Fruit fly (Drosophila melanogaster) whole organism, embryonic: ENCODE data around the gene CG31176.
A peak's percentile ranks its signal among the peaks of the same experiment; 100 is the strongest.

Experiments
- Atf-2 ChIP-seq: fragments of 200-800 bp; sonication (Bioruptor generic); optimal IDR thresholded peaks from 2 replicates; lab custom pipeline; 2016; ENCODE audit warnings: missing biosample characterization, missing genetic modification characterization
- BEAF-32 ChIP-seq: fragments of 200-800 bp; sonication (Bioruptor generic); optimal IDR thresholded peaks from 3 replicates; lab custom pipeline; 2017; ENCODE audit warnings: missing biosample characterization, missing genetic modification characterization, mild to moderate bottlenecking, moderate library complexity, missing genetic modification reagents
- CG10543 ChIP-seq: fragments of 200-800 bp; sonication (Bioruptor generic); optimal IDR thresholded peaks from 3 replicates; lab custom pipeline; 2017; ENCODE audit warnings: missing biosample characterization, mild to moderate bottlenecking, missing genetic modification characterization, moderate library complexity
- CG11456 ChIP-seq: fragments of 200-800 bp; sonication (Bioruptor generic); IDR thresholded peaks from 3 replicates; pipeline ENCODE4 v1.3.6; 2022; ENCODE audit warnings: missing biosample characterization, missing genetic modification characterization
- CG1529 ChIP-seq: fragments of 200-800 bp; sonication (Bioruptor generic); optimal IDR thresholded peaks from 3 replicates; lab custom pipeline; 2018; ENCODE audit warnings: missing biosample characterization, missing genetic modification characterization
- CG17612 ChIP-seq: fragments of 200-800 bp; sonication (Bioruptor generic); IDR thresholded peaks from 2 replicates; pipeline ENCODE4 v1.3.6; 2022; ENCODE audit warnings: missing biosample characterization, missing genetic modification characterization
- CG1792 ChIP-seq: fragments of 200-800 bp; sonication (Bioruptor generic); optimal IDR thresholded peaks from 2 replicates; lab custom pipeline; 2016; ENCODE audit warnings: missing biosample characterization, missing genetic modification characterization
- CG18011 ChIP-seq: fragments of 200-800 bp; sonication (Bioruptor generic); optimal IDR thresholded peaks from 2 replicates; lab custom pipeline; 2017; ENCODE audit warnings: missing biosample characterization, missing genetic modification characterization, mild to moderate bottlenecking, moderate library complexity, missing genotype
- CG31388 ChIP-seq: fragments of 200-800 bp; sonication (Bioruptor generic); optimal IDR thresholded peaks from 2 replicates; lab custom pipeline; 2016; ENCODE audit warnings: missing biosample characterization, missing genetic modification characterization
- CG34376 ChIP-seq: fragments of 200-800 bp; sonication (Bioruptor generic); optimal IDR thresholded peaks from 2 replicates; lab custom pipeline; 2018; ENCODE audit warnings: missing biosample characterization, mild to moderate bottlenecking, missing genetic modification characterization
- CG3847 ChIP-seq: fragments of 200-800 bp; sonication (Bioruptor generic); IDR thresholded peaks from 2 replicates; pipeline ENCODE4 v1.3.6; 2022; ENCODE audit warnings: missing biosample characterization, missing genetic modification characterization
- CG42726 ChIP-seq: fragments of 200-800 bp; sonication (Bioruptor generic); IDR thresholded peaks from 2 replicates; pipeline ENCODE4 v1.3.6; 2022; ENCODE audit warnings: missing biosample characterization, missing genetic modification characterization; ENCODE audit not compliant: partially characterized antibody
- CG43689 ChIP-seq: fragments of 200-800 bp; sonication (Bioruptor generic); IDR thresholded peaks from 2 replicates; pipeline ENCODE4 v1.3.6; 2022; ENCODE audit warnings: missing biosample characterization, missing genetic modification characterization
- CG4617 ChIP-seq: fragments of 200-800 bp; sonication (Bioruptor generic); optimal IDR thresholded peaks from 3 replicates; lab custom pipeline; 2016; ENCODE audit warnings: missing biosample characterization, missing genetic modification characterization, borderline replicate concordance
- CG6854 ChIP-seq: fragments of 200-800 bp; sonication (Bioruptor generic); optimal IDR thresholded peaks from 3 replicates; lab custom pipeline; 2017; ENCODE audit warnings: missing biosample characterization, mild to moderate bottlenecking, missing genetic modification characterization
- CG7357 ChIP-seq: fragments of 200-800 bp; sonication (Bioruptor generic); IDR thresholded peaks from 3 replicates; pipeline ENCODE4 v1.3.6; 2022; ENCODE audit warnings: missing biosample characterization, missing genetic modification characterization
- CG7556 ChIP-seq: fragments of 200-800 bp; sonication (Bioruptor generic); optimal IDR thresholded peaks from 2 replicates; lab custom pipeline; 2017; ENCODE audit warnings: missing biosample characterization, mild to moderate bottlenecking, missing genetic modification characterization
- CG7839 ChIP-seq: fragments of 200-800 bp; sonication (Bioruptor generic); optimal IDR thresholded peaks from 3 replicates; lab custom pipeline; 2018; ENCODE audit warnings: missing biosample characterization, mild to moderate bottlenecking, missing genetic modification characterization, moderate library complexity
- D19B ChIP-seq: fragments of 200-800 bp; sonication (Bioruptor generic); optimal IDR thresholded peaks from 2 replicates; lab custom pipeline; 2017; ENCODE audit warnings: missing biosample characterization, mild to moderate bottlenecking, missing genetic modification characterization
- Deaf1 ChIP-seq: fragments of 200-800 bp; optimal IDR thresholded peaks from 3 replicates; lab custom pipeline; 2019; ENCODE audit warnings: missing biosample characterization, mild to moderate bottlenecking, missing genetic modification characterization, moderate library complexity
- Dip3 ChIP-seq: fragments of 200-800 bp; sonication (Bioruptor generic); optimal IDR thresholded peaks from 3 replicates; lab custom pipeline; 2016; ENCODE audit warnings: missing biosample characterization, missing genetic modification characterization
- Doc2 ChIP-seq: fragments of 200-800 bp; sonication (Bioruptor generic); IDR thresholded peaks from 2 replicates; pipeline ENCODE4 v1.3.6; 2022; ENCODE audit warnings: missing biosample characterization, missing genetic modification characterization
- Doc3 ChIP-seq: fragments of 200-800 bp; sonication (Bioruptor generic); IDR thresholded peaks from 3 replicates; pipeline ENCODE4 v1.3.6; 2022; ENCODE audit warnings: missing biosample characterization, missing genetic modification characterization; ENCODE audit not compliant: partially characterized antibody
- Fer3 ChIP-seq: fragments of 200-800 bp; sonication (Bioruptor generic); optimal IDR thresholded peaks from 2 replicates; lab custom pipeline; 2018; ENCODE audit warnings: missing biosample characterization, mild to moderate bottlenecking, missing genetic modification characterization, moderate library complexity
- Hr3 ChIP-seq: fragments of 200-800 bp; sonication (Bioruptor generic); optimal IDR thresholded peaks from 3 replicates; lab custom pipeline; 2016; ENCODE audit warnings: missing biosample characterization, missing genetic modification characterization
- NC2β ChIP-seq: fragments of 200-800 bp; sonication (Bioruptor generic); optimal IDR thresholded peaks from 2 replicates; lab custom pipeline; 2016; ENCODE audit warnings: missing biosample characterization, missing genetic modification characterization
- Neu2 ChIP-seq: fragments of 200-800 bp; sonication (Bioruptor generic); optimal IDR thresholded peaks from 3 replicates; lab custom pipeline; 2016; ENCODE audit warnings: missing biosample characterization, missing genetic modification characterization, borderline replicate concordance
- Opbp ChIP-seq: fragments of 200-800 bp; sonication (Bioruptor generic); IDR thresholded peaks from 3 replicates; pipeline ENCODE4 v1.3.6; 2022; ENCODE audit warnings: missing biosample characterization, missing genetic modification characterization; ENCODE audit not compliant: partially characterized antibody
- Ptx1 ChIP-seq: fragments of 200-800 bp; sonication (Bioruptor generic); IDR thresholded peaks from 2 replicates; pipeline ENCODE4 v1.3.6; 2022; ENCODE audit warnings: missing biosample characterization, missing genetic modification characterization
- Taf1 ChIP-seq: fragments of 200-800 bp; sonication (Bioruptor generic); IDR thresholded peaks from 2 replicates; pipeline ENCODE4 v1.3.6; 2022; ENCODE audit warnings: missing biosample characterization, missing genetic modification characterization
- ara ChIP-seq: fragments of 200-800 bp; sonication (Bioruptor generic); IDR thresholded peaks from 2 replicates; pipeline ENCODE4 v1.3.6; 2022; ENCODE audit warnings: missing biosample characterization, missing genetic modification characterization
- ato ChIP-seq: fragments of 200-800 bp; sonication (Bioruptor generic); IDR thresholded peaks from 2 replicates; pipeline ENCODE4 v1.3.6; 2022; ENCODE audit warnings: missing biosample characterization, missing genetic modification characterization; ENCODE audit not compliant: partially characterized antibody
- bbx ChIP-seq: fragments of 200-800 bp; sonication (Bioruptor generic); IDR thresholded peaks from 2 replicates; pipeline ENCODE4 v1.3.6; 2022; ENCODE audit warnings: missing biosample characterization, missing genetic modification characterization; ENCODE audit not compliant: partially characterized antibody
- esg ChIP-seq: fragments of 200-800 bp; sonication (Bioruptor generic); conservative IDR thresholded peaks from 2 replicates; pipeline ENCODE4 v1.3.6; 2022; ENCODE audit warnings: missing biosample characterization, missing genetic modification characterization
- hth ChIP-seq: fragments of >200 bp; optimal IDR thresholded peaks from 2 replicates; lab custom pipeline; 2017; ENCODE audit warnings: inconsistent platforms
- jing ChIP-seq: fragments of 200-800 bp; sonication (Bioruptor generic); optimal IDR thresholded peaks from 2 replicates; lab custom pipeline; 2018; ENCODE audit warnings: missing biosample characterization, mild to moderate bottlenecking, missing genetic modification characterization
- lilli ChIP-seq: fragments of 200-800 bp; sonication (Bioruptor generic); optimal IDR thresholded peaks from 3 replicates; lab custom pipeline; 2016; ENCODE audit warnings: missing biosample characterization, missing genetic modification characterization
- nom ChIP-seq: fragments of 200-800 bp; sonication (Bioruptor generic); optimal IDR thresholded peaks from 2 replicates; lab custom pipeline; 2017; ENCODE audit warnings: missing biosample characterization, missing genetic modification characterization, mild to moderate bottlenecking, moderate library complexity, missing genetic modification reagents
- otp ChIP-seq: fragments of 200-800 bp; sonication (Bioruptor generic); IDR thresholded peaks from 3 replicates; pipeline ENCODE4, ENCODE4 v1.3.6; 2022; ENCODE audit warnings: missing biosample characterization, missing genetic modification characterization
- p53 ChIP-seq: fragments of 200-800 bp; sonication (Bioruptor generic); optimal IDR thresholded peaks from 2 replicates; lab custom pipeline; 2016; ENCODE audit warnings: missing biosample characterization, missing genetic modification characterization
- pfk ChIP-seq: fragments of 200-800 bp; sonication (Bioruptor generic); optimal IDR thresholded peaks from 2 replicates; lab custom pipeline; 2018; ENCODE audit warnings: missing biosample characterization, mild to moderate bottlenecking, missing genetic modification characterization, moderate library complexity
- prd ChIP-seq, 3 experiments: fragments of >200 bp in 2 of 3; fragments of 200-800 bp in 1 of 3; sonication (Bioruptor generic) in 1 of 3; optimal IDR thresholded peaks in 2 of 3; IDR thresholded peaks in 1 of 3; 2 replicates in 2 of 3; 3 replicates in 1 of 3; pipeline versions ENCODE4 v1.3.6 to Lab custom; 2017 to 2022; ENCODE audit warnings: missing biosample characterization in 1 of 3, missing genetic modification characterization in 1 of 3
- psq ChIP-seq: fragments of 200-800 bp; sonication (Bioruptor generic); optimal IDR thresholded peaks from 2 replicates; lab custom pipeline; 2017; ENCODE audit warnings: missing biosample characterization, missing genetic modification characterization
- sim ChIP-seq: fragments of 200-800 bp; sonication (Bioruptor generic); IDR thresholded peaks from 2 replicates; pipeline ENCODE4 v1.3.6; 2022; ENCODE audit warnings: missing biosample characterization, missing genetic modification characterization
- sisA ChIP-seq: fragments of 200-800 bp; sonication (Bioruptor generic); IDR thresholded peaks from 2 replicates; pipeline ENCODE4 v1.3.6; 2022; ENCODE audit warnings: missing biosample characterization, missing genetic modification characterization
- slp2 ChIP-seq: fragments of 200-800 bp; sonication (Bioruptor generic); optimal IDR thresholded peaks from 2 replicates; lab custom pipeline; 2016; ENCODE audit warnings: missing biosample characterization, missing genetic modification characterization
- sna ChIP-seq: fragments of 200-800 bp; sonication (Bioruptor generic); IDR thresholded peaks from 2 replicates; pipeline ENCODE4 v1.3.6; 2022; ENCODE audit warnings: missing biosample characterization, missing genetic modification characterization; ENCODE audit not compliant: partially characterized antibody
- trh ChIP-seq: fragments of 200-800 bp; sonication (Bioruptor generic); optimal IDR thresholded peaks from 2 replicates; lab custom pipeline; 2016; ENCODE audit warnings: missing biosample characterization, missing genetic modification characterization
- tx ChIP-seq: fragments of 200-800 bp; sonication (Bioruptor generic); optimal IDR thresholded peaks from 2 replicates; lab custom pipeline; 2016; ENCODE audit warnings: missing biosample characterization, missing genetic modification characterization
- wor ChIP-seq: fragments of 200-800 bp; sonication (Bioruptor generic); IDR thresholded peaks from 2 replicates; pipeline ENCODE4 v1.3.6; 2022; ENCODE audit warnings: missing biosample characterization, missing genetic modification characterization

The CG31176 gene

DNA sequence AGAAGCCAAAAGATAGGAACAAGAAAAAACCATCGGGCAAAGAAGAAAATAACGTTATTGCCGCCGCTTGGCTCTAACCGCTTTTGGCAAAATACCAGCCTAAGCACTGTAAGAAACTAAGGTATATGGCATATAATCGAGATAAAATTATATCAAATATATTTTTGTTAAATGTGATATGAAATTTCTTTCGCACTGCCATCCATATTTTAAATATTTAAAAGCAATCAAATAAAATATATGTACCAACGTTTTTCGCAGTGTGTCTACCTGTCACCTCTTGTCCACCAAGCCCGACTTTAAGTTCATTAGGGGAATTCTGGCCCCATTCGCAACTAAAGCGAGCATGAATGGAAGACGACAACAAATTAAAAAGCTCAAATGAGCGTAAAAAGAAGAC is 91.7 kb downstream of the CG31176 start (continued):
- TF ChIP-seq CG4617 (no peak), pfk (no peak), wor (GFP tag; lab: Robert Waterston, UW) (0 out of 2 replicates have a peak, but pooled peaks have one; percentile 16), slp2 (GFP tag; lab: Kevin White, UChicago) (no peak), prd (optimal IDR thresholded peaks at IDR 0.05; lab: Kevin White, UChicago) (no peak), prd (GFP tag; IDR thresholded peaks at IDR 0.05; lab: Robert Waterston, UW) (peak; percentile 82), CG17612 (GFP tag; lab: Robert Waterston, UW) (0 out of 2 replicates have a peak, but pooled peaks have one; percentile 29), CG7839 (tag; lab: Kevin White, UChicago) (peak; percentile 81), CG31388 (GFP tag; lab: Kevin White, UChicago) (no peak), CG11456 (GFP tag; lab: Robert Waterston, UW) (peak; percentile 77; the same call in 2 of the 3 replicates), nom (GFP tag; lab: Kevin White, UChicago) (no peak), CG1529 (GFP tag; lab: Kevin White, UChicago) (peak; percentile 15), otp (GFP tag; lab: Robert Waterston, UW) (peak; percentile 50; the same call in 1 of the 3 replicates), CG42726 (GFP tag; lab: Robert Waterston, UW) (no peak), Doc2 (no peak), psq (GFP tag; lab: Kevin White, UChicago) (peak; percentile 13), sisA (GFP tag; lab: Robert Waterston, UW) (peak; percentile 46; the same call in 1 of the 2 replicates), Neu2 (no peak), hth (lab: Kevin White, UChicago) (no peak), CG6854 (GFP tag; lab: Kevin White, UChicago) (peak; percentile 12), BEAF-32 (GFP tag; lab: Kevin White, UChicago) (no peak), bbx (GFP tag; lab: Robert Waterston, UW) (no peak), p53 (GFP tag; lab: Kevin White, UChicago) (no peak), Fer3 (tag; lab: Kevin White, UChicago) (peak; percentile 73), CG43689 (GFP tag; lab: Robert Waterston, UW) (no peak), Taf1 (GFP tag; lab: Robert Waterston, UW) (peak; percentile 55; the same call in 1 of the 2 replicates), CG7357 (GFP tag; lab: Robert Waterston, UW) (peak; percentile 64; the same call in 2 of the 3 replicates), ato (GFP tag; lab: Robert Waterston, UW) (no peak), CG7556 (GFP tag; lab: Kevin White, UChicago) (peak; percentile 78), Dip3 (GFP tag; lab: Kevin White, UChicago) (peak; percentile 29), CG1792 (no peak), Doc3 (GFP tag; lab: Robert Waterston, UW) (no peak), CG18011 (GFP tag; lab: Kevin White, UChicago) (no peak), Ptx1 (GFP tag; lab: Robert Waterston, UW) (peak; percentile 74), ara (GFP tag; lab: Robert Waterston, UW) (peak; percentile 74), lilli (GFP tag; lab: Kevin White, UChicago) (peak; percentile 69), NC2β (GFP tag; lab: Kevin White, UChicago) (peak; percentile 21), jing (GFP tag; lab: Kevin White, UChicago) (no peak), sna (no peak), D19B (GFP tag; lab: Kevin White, UChicago) (peak; percentile 16), Deaf1 (tag; lab: Kevin White, UChicago) (peak; percentile 41), CG34376 (GFP tag; lab: Kevin White, UChicago) (no peak), Opbp (GFP tag; lab: Robert Waterston, UW) (no peak), esg (peak; percentile 76), Hr3 (GFP tag; lab: Kevin White, UChicago) (peak; percentile 53), Atf-2 (GFP tag; lab: Kevin White, UChicago) (no peak), sim (GFP tag; lab: Robert Waterston, UW) (0 out of 2 replicates have a peak, but pooled peaks have one; percentile 52), trh (GFP tag; lab: Kevin White, UChicago) (peak; percentile 12), CG3847 (GFP tag; lab: Robert Waterston, UW) (peak; percentile 50), tx (GFP tag; lab: Kevin White, UChicago) (peak; percentile 13), CG10543 (GFP tag; lab: Kevin White, UChicago) (peak; percentile 30)
